Worm (Caenorhabditis elegans): ENCODE measurements around the gene shl-1.

ce11 chrIV:6342431-6342830, 41.4 kb downstream of the shl-1 start, which contains the start of gene Y73B6BL.288:
- TF ChIP-seq ces-1 (GFP tag; optimal IDR thresholded peaks at IDR 0.05) (no peak), ets-5 (GFP tag; IDR thresholded peaks at IDR 0.05) (no peak), fos-1 (tag; optimal IDR thresholded peaks at IDR 0.05) (no peak), nhr-76 (tag; optimal IDR thresholded peaks at IDR 0.05) (no peak), efl-3 (GFP tag; optimal IDR thresholded peaks at IDR 0.05) (no peak), efl-1 (optimal IDR thresholded peaks at IDR 0.05) (no peak), efl-1 (GFP tag; optimal IDR thresholded peaks at IDR 0.05 in 1 of 2) (no peak), vab-15 (tag; optimal IDR thresholded peaks at IDR 0.05) (no peak), fkh-10 (GFP tag; optimal IDR thresholded peaks at IDR 0.05) (no peak), pag-3 (tag; optimal IDR thresholded peaks at IDR 0.05; ENCODE audit: borderline replicate concordance, insufficient read depth) (no peak), dpl-1 (GFP tag; optimal IDR thresholded peaks at IDR 0.05) (no peak), rnt-1 (tag; optimal IDR thresholded peaks at IDR 0.05) (no peak)

Data from whole organism, L1 larva.